Worm (Caenorhabditis elegans) whole organism, L4/young adult: ENCODE measurements around the gene T04C12.9.

Source experiments
- dao-5 ChIP-seq: sonication (generic microtip); optimal IDR thresholded peaks from 2 replicates; lab custom pipeline; 2016; ENCODE audit warnings: missing genotype, missing genetic modification characterization, moderate library complexity, missing compliant biosample characterization
- him-1 ChIP-seq: sonication (generic microtip); optimal IDR thresholded peaks from 2 replicates; lab custom pipeline; 2016; ENCODE audit warnings: missing genotype, missing genetic modification reagents, missing genetic modification characterization, missing compliant biosample characterization

DNA sequence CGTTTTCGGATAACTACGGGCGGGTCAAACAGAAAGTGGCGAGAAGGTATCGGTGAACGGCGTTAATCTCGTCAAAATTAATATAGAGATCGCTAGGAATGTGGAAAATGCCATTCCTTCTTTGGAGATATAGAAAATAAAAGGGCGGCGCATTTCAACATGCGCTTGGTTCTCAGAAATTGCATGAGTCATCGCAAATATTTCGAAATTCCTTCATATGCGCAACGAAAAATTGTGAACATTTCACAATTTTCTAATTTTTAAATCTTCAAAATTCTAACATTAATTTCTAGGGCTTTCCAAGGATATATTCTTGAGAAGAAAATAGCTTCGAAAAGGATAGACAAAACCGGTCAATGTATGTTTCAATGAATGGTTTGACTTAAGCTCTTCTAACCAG is 15.9 kb upstream of the T04C12.9 start:
- no peak for TF ChIP-seq dao-5 (tag; lab: Kevin White, UChicago)
- no peak for TF ChIP-seq him-1 (tag; lab: Kevin White, UChicago)
